Worm (Caenorhabditis elegans): Measurements from ENCODE around the gene gdh-1.

DNA sequence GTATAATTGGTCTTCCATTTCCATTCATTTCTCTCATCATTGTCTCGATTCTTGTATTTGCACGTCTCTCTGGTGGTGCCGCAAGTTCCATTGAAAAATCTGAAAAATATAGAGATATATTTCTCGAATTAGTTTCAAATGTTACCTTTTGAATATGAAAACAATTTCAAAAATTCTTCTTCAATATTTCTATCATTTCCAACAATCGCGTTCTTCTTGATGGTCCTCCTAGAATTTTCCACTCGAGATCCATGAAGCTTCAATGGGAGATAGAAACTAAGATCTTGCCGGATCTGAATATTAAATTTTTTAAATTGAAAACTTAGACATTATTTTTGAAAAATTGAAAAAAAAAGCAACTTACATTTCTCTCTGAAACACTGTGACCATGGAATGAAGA is 34.0 kb upstream of the gdh-1 start:
- TF ChIP-seq lsy-2 (tag; optimal IDR thresholded peaks at IDR 0.05) (no peak), pag-3 (tag; optimal IDR thresholded peaks at IDR 0.05; ENCODE audit: borderline replicate concordance, insufficient read depth) (no peak), ztf-4 (tag; optimal IDR thresholded peaks at IDR 0.05) (no peak), lin-39 (tag; optimal IDR thresholded peaks at IDR 0.05) (no peak), skn-1 (tag; optimal IDR thresholded peaks at IDR 0.05) (no peak)

Data from whole organism, L1 larva.